Worm (Caenorhabditis elegans) whole organism, early embryonic: ENCODE results near the gene nsph-4.3.
A peak's percentile ranks its signal among the peaks of the same experiment; 100 is the strongest.

ENCODE experiments used
- B0310.2 ChIP-seq: sonication (generic microtip); optimal IDR thresholded peaks from 2 replicates; lab custom pipeline; 2016; ENCODE audit warnings: mild to moderate bottlenecking, missing genetic modification characterization, missing compliant biosample characterization
- F13C5.2 ChIP-seq: sonication (generic microtip); optimal IDR thresholded peaks from 2 replicates; lab custom pipeline; 2017; ENCODE audit warnings: mild to moderate bottlenecking, missing genetic modification characterization, inconsistent platforms, missing compliant biosample characterization
- aly-1 ChIP-seq: sonication (generic microtip); optimal IDR thresholded peaks from 2 replicates; lab custom pipeline; 2016; ENCODE audit warnings: missing genetic modification characterization, missing compliant biosample characterization
- ama-1 ChIP-seq: fragments of 150-350 bp; optimal IDR thresholded peaks from 2 replicates; lab custom pipeline; 2014
- ceh-13 ChIP-seq: fragments of 200-800 bp; sonication (Bioruptor generic); optimal IDR thresholded peaks from 2 replicates; lab custom pipeline; 2018; ENCODE audit warnings: mild to moderate bottlenecking, missing genetic modification characterization, missing compliant biosample characterization
- ceh-36 ChIP-seq: sonication (generic microtip); optimal IDR thresholded peaks from 2 replicates; lab custom pipeline; 2016; ENCODE audit warnings: missing genetic modification characterization, inconsistent platforms, missing compliant biosample characterization
- ets-7 ChIP-seq: sonication (generic microtip); optimal IDR thresholded peaks from 2 replicates; lab custom pipeline; 2016; ENCODE audit warnings: missing genotype, missing genetic modification characterization, missing compliant biosample characterization
- flt-1 ChIP-seq: fragments of 200-800 bp; sonication (Bioruptor generic); IDR thresholded peaks from 2 replicates; pipeline ENCODE4 v1.3.6; 2022; ENCODE audit warnings: missing genetic modification characterization, missing compliant biosample characterization
- hmbx-1 ChIP-seq: sonication (generic microtip); optimal IDR thresholded peaks from 2 replicates; lab custom pipeline; 2016; ENCODE audit warnings: mild to moderate bottlenecking, missing genetic modification characterization, missing compliant biosample characterization
- hmg-4 ChIP-seq: fragments of 200-800 bp; sonication (Bioruptor generic); optimal IDR thresholded peaks from 2 replicates; lab custom pipeline; 2018; ENCODE audit warnings: mild to moderate bottlenecking, missing genetic modification characterization, missing compliant biosample characterization
- hnd-1 ChIP-seq: sonication (generic microtip); optimal IDR thresholded peaks from 2 replicates; lab custom pipeline; 2016; ENCODE audit warnings: missing genetic modification characterization, missing compliant biosample characterization
- pes-1 ChIP-seq: fragments of 200-800 bp; sonication (Bioruptor generic); IDR thresholded peaks from 2 replicates; pipeline ENCODE4 v1.3.6; 2022; ENCODE audit warnings: missing genetic modification reagents, missing genetic modification characterization, missing compliant biosample characterization
- scrt-1 ChIP-seq: fragments of 200-800 bp; sonication (Bioruptor generic); IDR thresholded peaks from 2 replicates; pipeline ENCODE4 v1.3.6; 2022; ENCODE audit warnings: missing genetic modification characterization, missing compliant biosample characterization
- sea-1 ChIP-seq: fragments of 200-800 bp; sonication (Bioruptor generic); conservative IDR thresholded peaks from 2 replicates; pipeline ENCODE4 v1.3.6; 2022; ENCODE audit warnings: missing genetic modification characterization, missing compliant biosample characterization
- tbx-11 ChIP-seq: fragments of 200-800 bp; sonication (Bioruptor generic); IDR thresholded peaks from 2 replicates; pipeline ENCODE4 v1.3.6; 2022; ENCODE audit warnings: missing genetic modification characterization, missing compliant biosample characterization
- tbx-37 ChIP-seq: fragments of 200-800 bp; sonication (Bioruptor generic); conservative IDR thresholded peaks from 2 replicates; pipeline ENCODE4 v1.3.6; 2022; ENCODE audit warnings: missing genetic modification reagents, missing genetic modification characterization, missing compliant biosample characterization
- tra-4 ChIP-seq: sonication (generic microtip); optimal IDR thresholded peaks from 2 replicates; lab custom pipeline; 2017; ENCODE audit warnings: missing genetic modification characterization, missing compliant biosample characterization

Gene nsph-4.3

DNA sequence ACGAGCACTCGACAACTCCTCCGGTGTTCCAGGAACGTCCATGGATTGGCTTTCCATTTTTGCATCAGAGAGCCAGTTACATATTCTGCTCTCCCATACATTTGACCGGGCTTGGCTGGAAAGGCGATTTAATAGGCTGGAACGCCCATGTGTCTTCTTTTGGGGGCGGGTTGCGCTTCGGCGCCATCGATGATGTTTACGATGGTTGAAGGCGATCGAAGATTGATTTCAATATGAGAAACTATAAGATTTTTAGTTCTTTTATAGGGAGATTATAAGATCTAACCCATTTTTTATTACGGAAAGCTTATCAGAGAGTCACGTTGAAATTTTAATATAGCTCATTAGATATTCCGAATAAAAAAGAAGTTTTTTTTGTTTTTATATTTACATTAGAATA, at the start of gene nsph-4.3:
Gene nsph-4.3, minus strand, starts transcription at position 101 of the 400 bp plus-strand sequence.
- no peak for TF ChIP-seq ceh-13
- TF ChIP-seq tra-4 = no peak
- no peak for TF ChIP-seq hmg-4 (GFP tag; lab: Kevin White, UChicago)
- TF ChIP-seq F13C5.2 (tag; lab: Kevin White, UChicago) = no peak
- TF ChIP-seq B0310.2 = no peak
- TF ChIP-seq flt-1 (GFP tag; lab: Robert Waterston, UW) = no peak
- TF ChIP-seq ceh-36 (tag; lab: Kevin White, UChicago) = no peak
- TF ChIP-seq hnd-1 (tag; lab: Kevin White, UChicago) = no peak
- no peak for TF ChIP-seq pes-1 (GFP tag; lab: Robert Waterston, UW)

DNA sequence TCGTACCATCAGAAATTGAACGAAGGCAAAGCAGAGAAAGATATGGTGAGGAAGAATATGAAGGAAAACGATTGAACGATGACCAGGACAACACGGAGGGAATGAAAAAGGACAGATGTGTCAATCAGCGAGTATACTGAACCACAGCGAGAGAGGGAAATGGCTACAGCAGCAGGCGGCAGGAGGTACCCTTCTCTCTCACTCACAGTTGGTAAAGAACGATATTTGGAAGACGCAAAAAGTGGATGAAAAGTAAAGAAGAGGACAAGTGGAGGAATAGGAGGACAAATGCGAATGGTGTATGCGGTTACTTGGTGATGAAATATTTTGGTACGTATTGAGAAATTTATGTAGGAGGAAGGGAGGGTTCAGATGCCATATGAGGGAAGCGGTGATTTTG, 47.4 kb upstream of the nsph-4.3 start, which contains the start of gene ZK783.7:
Gene ZK783.7, plus strand, starts transcription at position 246 of the 400 bp plus-strand sequence.
- peak; percentile 60 for TF ChIP-seq hmg-4 (GFP tag; lab: Kevin White, UChicago)
- no peak for TF ChIP-seq tbx-37 (GFP tag; lab: Robert Waterston, UW)

DNA sequence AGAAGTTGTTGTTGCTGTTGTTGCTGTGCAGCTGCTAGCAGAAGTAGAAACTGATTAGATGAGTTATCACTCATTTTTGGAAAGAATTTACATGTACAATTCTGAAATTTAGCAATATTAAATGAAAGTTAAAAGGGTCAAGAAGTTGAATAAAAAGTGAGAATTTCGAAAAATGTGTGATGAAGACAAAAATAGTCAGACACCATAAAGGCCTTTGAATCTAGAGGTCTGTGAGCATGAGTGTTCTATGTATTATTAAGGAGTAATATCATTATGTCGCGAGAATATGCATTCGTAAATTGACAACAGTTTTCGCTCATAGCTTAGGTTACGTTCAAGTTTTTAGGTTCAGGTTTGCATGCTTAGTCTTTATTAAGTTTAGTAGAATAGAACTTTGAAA, 46.9 kb upstream of the nsph-4.3 start, which contains the start of gene baz-2:
Gene baz-2, minus strand, starts transcription at position 101 of the 400 bp plus-strand sequence.
- TF ChIP-seq ceh-36 (tag; lab: Kevin White, UChicago) = no peak
- TF ChIP-seq tbx-11 (GFP tag; lab: Robert Waterston, UW) = no peak
- no peak for TF ChIP-seq hnd-1 (tag; lab: Kevin White, UChicago)
- no peak for TF ChIP-seq B0310.2
- no peak for TF ChIP-seq scrt-1 (GFP tag; lab: Robert Waterston, UW)
- no peak for TF ChIP-seq hmbx-1 (tag; lab: Kevin White, UChicago)
- no peak for TF ChIP-seq ets-7 (tag; lab: Kevin White, UChicago)
- TF ChIP-seq aly-1 (tag; lab: Kevin White, UChicago) = no peak
- TF ChIP-seq F13C5.2 (tag; lab: Kevin White, UChicago) = no peak
- TF ChIP-seq ama-1 (lab: Kevin White, UChicago) = no peak
- no peak for TF ChIP-seq tra-4

DNA sequence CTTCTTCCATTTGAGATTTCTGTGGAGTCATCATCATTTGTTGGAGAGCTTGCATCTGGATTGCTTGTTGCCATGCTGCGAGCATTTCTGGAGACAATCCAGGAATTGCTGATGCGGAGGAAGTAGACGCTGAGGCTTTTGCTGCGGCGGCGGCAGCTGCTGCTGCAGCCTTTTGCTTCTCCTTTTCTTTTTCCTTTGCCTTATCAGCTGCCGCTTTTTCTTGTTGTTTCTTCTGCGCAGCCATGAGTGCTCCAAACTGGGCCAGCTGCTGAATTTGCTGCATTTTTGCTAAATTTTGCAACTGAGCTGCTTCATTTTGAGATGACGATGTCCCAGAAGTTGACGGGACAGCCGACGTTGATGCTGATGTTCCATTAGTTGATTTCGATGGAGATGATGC, 46.4 kb upstream of the nsph-4.3 start:
- no peak for TF ChIP-seq flt-1 (GFP tag; lab: Robert Waterston, UW)

DNA sequence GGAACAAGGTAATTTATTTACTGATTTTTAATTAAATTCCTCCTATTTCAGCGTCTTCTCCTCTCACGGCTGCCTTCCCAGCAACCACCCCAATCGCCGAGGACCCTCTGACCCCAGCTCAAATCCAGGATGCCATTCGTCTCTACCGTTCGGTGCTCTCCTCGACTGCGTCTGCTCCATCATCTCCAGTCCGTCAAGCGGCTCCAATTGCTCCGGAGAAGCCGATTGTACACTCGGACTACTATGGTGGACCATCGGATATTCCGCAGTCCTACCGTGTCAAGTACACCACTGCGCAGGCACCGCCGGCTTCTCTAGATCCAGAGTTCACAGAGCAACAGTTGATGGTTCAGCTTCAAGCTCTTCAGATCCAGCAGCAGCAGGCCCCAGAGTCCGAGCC, 39.8 kb upstream of the nsph-4.3 start:
- no peak for TF ChIP-seq hmbx-1 (tag; lab: Kevin White, UChicago)
- TF ChIP-seq ceh-36 (tag; lab: Kevin White, UChicago) = no peak
- TF ChIP-seq aly-1 (tag; lab: Kevin White, UChicago) = no peak
- no peak for TF ChIP-seq flt-1 (GFP tag; lab: Robert Waterston, UW)
- TF ChIP-seq sea-1 (GFP tag; lab: Robert Waterston, UW) = no peak
- no peak for TF ChIP-seq tra-4
- TF ChIP-seq B0310.2 = no peak
- TF ChIP-seq ceh-13 = no peak

DNA sequence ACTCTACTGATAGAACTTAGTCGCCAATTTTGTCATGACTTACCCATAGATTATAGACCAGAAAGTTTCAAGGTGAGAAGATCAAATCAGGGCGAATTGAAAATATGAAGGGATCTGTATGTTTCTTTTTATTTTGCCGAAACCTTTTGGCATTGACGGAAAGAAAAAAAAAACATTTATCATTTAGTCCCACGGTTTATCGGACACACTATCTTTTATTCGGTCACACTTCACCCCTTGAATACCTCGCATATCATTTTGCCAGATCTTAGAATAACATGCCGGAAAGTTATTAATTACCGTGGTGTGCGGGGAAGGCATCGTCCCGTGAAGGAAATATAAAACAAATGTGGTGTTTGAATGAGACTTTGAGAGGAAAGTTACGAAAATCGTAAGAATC, 36.0 kb upstream of the nsph-4.3 start:
- no peak for TF ChIP-seq hnd-1 (tag; lab: Kevin White, UChicago)
- TF ChIP-seq ets-7 (tag; lab: Kevin White, UChicago) = no peak
- TF ChIP-seq scrt-1 (GFP tag; lab: Robert Waterston, UW) = no peak
- TF ChIP-seq ceh-13 = no peak
- TF ChIP-seq F13C5.2 (tag; lab: Kevin White, UChicago) = no peak
- TF ChIP-seq tbx-11 (GFP tag; lab: Robert Waterston, UW) = no peak
- TF ChIP-seq aly-1 (tag; lab: Kevin White, UChicago) = no peak
- TF ChIP-seq tbx-37 (GFP tag; lab: Robert Waterston, UW) = no peak
- no peak for TF ChIP-seq tra-4

DNA sequence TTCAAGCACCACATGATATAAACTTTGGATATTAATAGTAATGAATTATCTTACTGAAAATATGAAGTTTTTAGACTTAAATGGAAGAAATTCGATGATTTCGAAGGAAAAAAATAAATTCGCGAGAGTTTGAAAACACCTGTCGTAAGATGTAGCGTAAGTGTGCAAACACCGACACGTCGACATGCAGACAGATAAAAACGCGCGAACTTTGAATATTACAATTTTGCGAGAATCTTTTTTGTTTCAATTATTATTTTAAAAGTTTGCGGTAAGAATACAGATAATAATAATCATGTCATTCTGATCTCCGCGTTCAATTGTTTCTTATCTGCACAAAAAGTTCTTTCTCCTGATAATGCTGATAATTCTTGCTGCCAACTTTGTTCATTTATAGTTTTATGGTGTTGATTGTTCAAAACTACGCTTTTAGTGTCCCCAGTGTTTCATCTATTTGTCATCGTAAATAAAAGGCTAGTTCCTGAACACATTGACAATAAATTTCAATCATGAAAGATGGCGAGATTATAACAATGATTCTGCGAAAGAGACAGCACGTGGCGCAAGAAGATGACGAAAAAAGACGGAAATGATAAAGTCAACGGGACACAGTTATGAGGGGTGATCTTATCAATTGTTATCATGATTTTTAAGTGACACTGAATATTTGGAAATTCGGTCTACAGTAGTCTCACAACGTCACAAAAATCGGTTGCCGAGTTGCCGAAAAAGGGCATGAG, 35.0 kb upstream of the nsph-4.3 start:
- TF ChIP-seq tbx-37 (GFP tag; lab: Robert Waterston, UW) = no peak
- TF ChIP-seq scrt-1 (GFP tag; lab: Robert Waterston, UW) = no peak
- TF ChIP-seq tbx-11 (GFP tag; lab: Robert Waterston, UW) = no peak
- no peak for TF ChIP-seq ama-1 (lab: Kevin White, UChicago)
- no peak for TF ChIP-seq aly-1 (tag; lab: Kevin White, UChicago)

DNA sequence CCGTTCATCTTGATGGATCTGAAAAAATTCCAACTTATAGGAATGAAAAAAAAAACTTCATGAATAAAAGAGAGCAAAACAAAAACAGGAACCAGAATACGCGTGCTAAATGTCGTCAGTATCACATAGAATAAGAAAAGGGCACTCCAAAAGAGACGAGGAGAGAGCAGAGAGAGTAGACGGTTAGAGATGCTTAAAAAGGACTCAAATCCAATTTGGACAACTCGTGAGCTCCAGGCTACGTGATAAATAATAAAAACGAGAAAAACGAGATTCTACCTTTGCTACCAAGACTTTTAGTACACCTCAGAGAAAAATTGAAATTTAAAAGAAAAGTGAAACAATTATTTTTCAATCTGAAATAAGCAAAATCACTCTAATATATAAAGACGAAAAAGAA, 34.0 kb upstream of the nsph-4.3 start, which contains the start of gene upp-1:
Gene upp-1, minus strand, starts transcription at position 18 of the 400 bp plus-strand sequence.
- no peak for TF ChIP-seq B0310.2
- no peak for TF ChIP-seq ceh-13
- no peak for TF ChIP-seq hmg-4 (GFP tag; lab: Kevin White, UChicago)
- TF ChIP-seq F13C5.2 (tag; lab: Kevin White, UChicago) = no peak
- TF ChIP-seq sea-1 (GFP tag; lab: Robert Waterston, UW) = no peak
- no peak for TF ChIP-seq ama-1 (lab: Kevin White, UChicago)
- no peak for TF ChIP-seq tbx-37 (GFP tag; lab: Robert Waterston, UW)
- no peak for TF ChIP-seq scrt-1 (GFP tag; lab: Robert Waterston, UW)
- no peak for TF ChIP-seq tra-4
- TF ChIP-seq aly-1 (tag; lab: Kevin White, UChicago) = no peak
- no peak for TF ChIP-seq ets-7 (tag; lab: Kevin White, UChicago)
- TF ChIP-seq hmbx-1 (tag; lab: Kevin White, UChicago) = no peak
- TF ChIP-seq pes-1 (GFP tag; lab: Robert Waterston, UW) = no peak
- no peak for TF ChIP-seq tbx-11 (GFP tag; lab: Robert Waterston, UW)
- no peak for TF ChIP-seq flt-1 (GFP tag; lab: Robert Waterston, UW)
- no peak for TF ChIP-seq hnd-1 (tag; lab: Kevin White, UChicago)
- TF ChIP-seq ceh-36 (tag; lab: Kevin White, UChicago) = no peak
